Fruit fly (Drosophila melanogaster): ENCODE data around the gene CG33061.

The CG33061 gene

dm6 chr3L:16286258-16286657 is 43.3 kb upstream of the CG33061 start (continued):
- TF ChIP-seq abd-A (tag; optimal IDR thresholded peaks at IDR 0.05), result peak; percentile 21
- TF ChIP-seq Hand (GFP tag; optimal IDR thresholded peaks at IDR 0.05), result no peak
- no peak for TF ChIP-seq eyg (GFP tag; optimal IDR thresholded peaks at IDR 0.05)
- no peak for TF ChIP-seq CG9727 (GFP tag; optimal IDR thresholded peaks at IDR 0.05)
- TF ChIP-seq ttk (GFP tag; IDR thresholded peaks at IDR 0.05), result 0 out of 2 replicates have a peak, but pooled peaks have one; percentile 5
- TF ChIP-seq BEAF-32 (GFP tag; optimal IDR thresholded peaks at IDR 0.05), result no peak
- TF ChIP-seq lov (optimal IDR thresholded peaks at IDR 0.05), result no peak
- TF ChIP-seq lov (GFP tag; IDR thresholded peaks at IDR 0.05), result no peak
- 0 out of 3 replicates have a peak, but pooled peaks have one; percentile 15 for TF ChIP-seq C15 (GFP tag; IDR thresholded peaks at IDR 0.05)
- TF ChIP-seq CG11093 (GFP tag; IDR thresholded peaks at IDR 0.05), result no peak
- no peak for TF ChIP-seq CG13123 (GFP tag; optimal IDR thresholded peaks at IDR 0.05)
- TF ChIP-seq pzg (GFP tag; optimal IDR thresholded peaks at IDR 0.05), result no peak
- TF ChIP-seq row (GFP tag; IDR thresholded peaks at IDR 0.05), result peak; percentile 66
- no peak for TF ChIP-seq CG12391 (tag; optimal IDR thresholded peaks at IDR 0.05)
- TF ChIP-seq danr (GFP tag; IDR thresholded peaks at IDR 0.05), result no peak
- peak; percentile 29 for TF ChIP-seq Ets65A (GFP tag)
- TF ChIP-seq wdn (GFP tag; IDR thresholded peaks at IDR 0.05), result no peak
- TF ChIP-seq MBD-R2 (GFP tag; IDR thresholded peaks at IDR 0.05), result no peak
- TF ChIP-seq Asciz (GFP tag; optimal IDR thresholded peaks at IDR 0.05), result no peak
- no peak for TF ChIP-seq CG6654 (GFP tag; optimal IDR thresholded peaks at IDR 0.05)
- peak; percentile 27; the same call in 1 of the 2 replicates for TF ChIP-seq esg (GFP tag; conservative IDR thresholded peaks at IDR 0.05)
- TF ChIP-seq CkIIα-i1 (GFP tag; IDR thresholded peaks at IDR 0.05), result no peak
- TF ChIP-seq Mes4 (GFP tag; optimal IDR thresholded peaks at IDR 0.05), result no peak
- TF ChIP-seq inv (GFP tag; IDR thresholded peaks at IDR 0.05; ENCODE audit: partially characterized antibody), result no peak
- no peak for TF ChIP-seq cg (GFP tag; optimal IDR thresholded peaks at IDR 0.05)
- TF ChIP-seq CG12236 (GFP tag; optimal IDR thresholded peaks at IDR 0.05), result no peak
- peak; percentile 31 for TF ChIP-seq CG12071 (GFP tag; optimal IDR thresholded peaks at IDR 0.05)
- TF ChIP-seq CG2678 (tag; optimal IDR thresholded peaks at IDR 0.05), result peak; percentile 61
- no peak for TF ChIP-seq hb (GFP tag; IDR thresholded peaks at IDR 0.05; ENCODE audit: partially characterized antibody)
- no peak for TF ChIP-seq otp (GFP tag; IDR thresholded peaks at IDR 0.05)
- no peak for TF ChIP-seq CG7786 (GFP tag; optimal IDR thresholded peaks at IDR 0.05)
- TF ChIP-seq CG18764 (GFP tag; optimal IDR thresholded peaks at IDR 0.05), result no peak
- TF ChIP-seq CG6683 (GFP tag; optimal IDR thresholded peaks at IDR 0.05), result no peak
- no peak for TF ChIP-seq Dref (GFP tag; IDR thresholded peaks at IDR 0.05)
- peak; percentile 9 for TF ChIP-seq gcm (GFP tag; optimal IDR thresholded peaks at IDR 0.05)
- TF ChIP-seq CG10654 (GFP tag; optimal IDR thresholded peaks at IDR 0.05), result no peak
- no peak for TF ChIP-seq ash1 (GFP tag; optimal IDR thresholded peaks at IDR 0.05)
- peak; percentile 7 for TF ChIP-seq fd3F (GFP tag; optimal IDR thresholded peaks at IDR 0.05)
- TF ChIP-seq CG6854 (GFP tag; optimal IDR thresholded peaks at IDR 0.05), result no peak
- TF ChIP-seq Xrp1 (GFP tag; IDR thresholded peaks at IDR 0.05), result no peak
- no peak for TF ChIP-seq HLH54F (GFP tag; optimal IDR thresholded peaks at IDR 0.05)
- no peak for TF ChIP-seq CG13287 (GFP tag; IDR thresholded peaks at IDR 0.05; ENCODE audit: partially characterized antibody)
- no peak for TF ChIP-seq CG34376 (GFP tag; optimal IDR thresholded peaks at IDR 0.05)
- TF ChIP-seq hkb (optimal IDR thresholded peaks at IDR 0.05), result no peak
- TF ChIP-seq hkb (GFP tag; IDR thresholded peaks at IDR 0.05), result 0 out of 2 replicates have a peak, but pooled peaks have one; percentile 22
- no peak for TF ChIP-seq CG11085 (GFP tag; IDR thresholded peaks at IDR 0.05)
- no peak for TF ChIP-seq CG4328 (GFP tag; optimal IDR thresholded peaks at IDR 0.05)
- peak; percentile 56 for TF ChIP-seq gem (tag; optimal IDR thresholded peaks at IDR 0.05)
- TF ChIP-seq CG15011 (GFP tag; optimal IDR thresholded peaks at IDR 0.05), result no peak
- no peak for TF ChIP-seq ind (GFP tag; optimal IDR thresholded peaks at IDR 0.05)
- TF ChIP-seq CG7271 (tag; optimal IDR thresholded peaks at IDR 0.05), result no peak
- TF ChIP-seq phol (tag; optimal IDR thresholded peaks at IDR 0.05), result peak; percentile 28
